Worm (Caenorhabditis elegans) whole organism, L1 larva: ENCODE measurements around the gene B0416.4.

ENCODE experiments used
- blmp-1 ChIP-seq: fragments of 150-350 bp; optimal IDR thresholded peaks from 2 replicates; lab custom pipeline; 2014; ENCODE audit warnings: missing biosample characterization, missing genetic modification characterization
- nhr-28 ChIP-seq: fragments of 150-350 bp; optimal IDR thresholded peaks from 2 replicates; lab custom pipeline; 2014; ENCODE audit warnings: missing biosample characterization, missing genetic modification characterization

DNA sequence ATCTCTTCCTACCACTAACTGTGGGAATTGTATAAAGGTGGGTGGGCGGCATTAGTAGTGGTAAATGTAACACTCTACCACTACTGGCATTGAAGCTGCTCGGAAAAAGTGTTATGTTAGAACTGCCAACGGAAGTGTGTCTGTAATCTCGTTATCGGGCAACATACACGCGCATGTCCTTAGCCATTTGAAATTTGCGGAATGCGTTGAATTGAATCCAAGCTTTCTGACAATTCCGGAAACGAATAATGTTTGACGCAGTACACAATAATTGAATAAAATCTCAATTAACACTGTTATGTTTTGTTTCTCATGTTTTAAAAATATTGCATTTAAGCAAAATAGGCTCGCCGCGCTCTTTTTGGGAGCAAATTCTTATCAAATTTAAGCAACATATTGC, 46.2 kb downstream of the B0416.4 start:
- TF ChIP-seq blmp-1 (no peak), nhr-28 (tag; lab: Kevin White, UChicago) (no peak)
